Fruit fly (Drosophila melanogaster) whole organism, embryonic: ENCODE measurements around the gene MTPAP.
A peak's percentile ranks its signal among the peaks of the same experiment; 100 is the strongest.

Experiments
- Atf6 ChIP-seq: fragments of 200-800 bp; sonication (Bioruptor generic); IDR thresholded peaks from 2 replicates; pipeline ENCODE4 v1.3.6; 2022; ENCODE audit warnings: missing biosample characterization, missing genetic modification characterization
- BEAF-32 ChIP-seq: fragments of 200-800 bp; sonication (Bioruptor generic); optimal IDR thresholded peaks from 3 replicates; lab custom pipeline; 2017; ENCODE audit warnings: missing biosample characterization, missing genetic modification characterization, mild to moderate bottlenecking, moderate library complexity, missing genetic modification reagents
- Bgb ChIP-seq: fragments of 200-800 bp; sonication (Bioruptor generic); IDR thresholded peaks from 2 replicates; pipeline ENCODE4 v1.3.6; 2022; ENCODE audit warnings: missing biosample characterization, missing genetic modification characterization; ENCODE audit not compliant: partially characterized antibody
- CG10565 ChIP-seq: fragments of 200-800 bp; sonication (Bioruptor generic); optimal IDR thresholded peaks from 3 replicates; lab custom pipeline; 2016; ENCODE audit warnings: missing biosample characterization, mild to moderate bottlenecking, missing genetic modification characterization
- CG10654 ChIP-seq: fragments of 200-800 bp; sonication (Bioruptor generic); optimal IDR thresholded peaks from 2 replicates; lab custom pipeline; 2016; ENCODE audit warnings: missing biosample characterization, missing genetic modification characterization
- CG11560 ChIP-seq: fragments of 200-800 bp; sonication (Bioruptor generic); IDR thresholded peaks from 3 replicates; pipeline ENCODE4 v1.3.6; 2022; ENCODE audit warnings: missing biosample characterization, missing genetic modification characterization
- CG12104 ChIP-seq: fragments of 200-800 bp; sonication (Bioruptor generic); optimal IDR thresholded peaks from 3 replicates; lab custom pipeline; 2016; ENCODE audit warnings: missing biosample characterization, missing genetic modification characterization
- CG12769 ChIP-seq: fragments of 200-800 bp; sonication (Bioruptor generic); optimal IDR thresholded peaks from 2 replicates; lab custom pipeline; 2019; ENCODE audit warnings: missing biosample characterization, mild to moderate bottlenecking, missing genetic modification characterization, moderate library complexity
- CG14050 ChIP-seq: fragments of 200-800 bp; sonication (Bioruptor generic); IDR thresholded peaks from 3 replicates; pipeline ENCODE4 v1.3.6; 2022; ENCODE audit warnings: missing biosample characterization, missing genetic modification characterization
- CG14441 ChIP-seq: fragments of 200-800 bp; sonication (Bioruptor generic); IDR thresholded peaks from 2 replicates; pipeline ENCODE4 v1.3.6; 2022; ENCODE audit warnings: missing biosample characterization, missing genetic modification characterization
- CG14710 ChIP-seq: fragments of 200-800 bp; sonication (Bioruptor generic); optimal IDR thresholded peaks from 3 replicates; lab custom pipeline; 2019; ENCODE audit warnings: missing biosample characterization, mild to moderate bottlenecking, missing genetic modification characterization, moderate library complexity
- CG15011 ChIP-seq: fragments of 200-800 bp; sonication (Bioruptor generic); optimal IDR thresholded peaks from 3 replicates; lab custom pipeline; 2018; ENCODE audit warnings: missing biosample characterization, mild to moderate bottlenecking, missing genetic modification characterization
- CG17359 ChIP-seq: fragments of 200-800 bp; sonication (Bioruptor generic); optimal IDR thresholded peaks from 3 replicates; lab custom pipeline; 2018; ENCODE audit warnings: missing biosample characterization, mild to moderate bottlenecking, missing genetic modification characterization, moderate library complexity
- CG17385 ChIP-seq: fragments of 200-800 bp; sonication (Bioruptor generic); optimal IDR thresholded peaks from 3 replicates; lab custom pipeline; 2018; ENCODE audit warnings: missing biosample characterization, mild to moderate bottlenecking, missing genetic modification characterization
- CG3281 ChIP-seq: fragments of 200-800 bp; sonication (Bioruptor generic); optimal IDR thresholded peaks from 3 replicates; lab custom pipeline; 2017; ENCODE audit warnings: missing biosample characterization, mild to moderate bottlenecking, missing genetic modification characterization
- CG4730 ChIP-seq: fragments of 200-800 bp; sonication (Bioruptor generic); IDR thresholded peaks from 2 replicates; pipeline ENCODE4 v1.3.6; 2022; ENCODE audit warnings: missing biosample characterization, missing genetic modification characterization
- CG7786 ChIP-seq: fragments of 200-800 bp; sonication (Bioruptor generic); optimal IDR thresholded peaks from 2 replicates; lab custom pipeline; 2016; ENCODE audit warnings: missing biosample characterization, missing genetic modification characterization
- CG8944 ChIP-seq: fragments of 200-800 bp; sonication (Bioruptor generic); optimal IDR thresholded peaks from 3 replicates; lab custom pipeline; 2016; ENCODE audit warnings: missing biosample characterization, missing genetic modification characterization
- Chrac-16 ChIP-seq: fragments of 200-800 bp; sonication (Bioruptor generic); optimal IDR thresholded peaks from 3 replicates; lab custom pipeline; 2016; ENCODE audit warnings: missing biosample characterization, missing genetic modification characterization
- Deaf1 ChIP-seq: fragments of 200-800 bp; optimal IDR thresholded peaks from 3 replicates; lab custom pipeline; 2019; ENCODE audit warnings: missing biosample characterization, mild to moderate bottlenecking, missing genetic modification characterization, moderate library complexity
- Dip3 ChIP-seq: fragments of 200-800 bp; sonication (Bioruptor generic); optimal IDR thresholded peaks from 3 replicates; lab custom pipeline; 2016; ENCODE audit warnings: missing biosample characterization, missing genetic modification characterization
- Drgx ChIP-seq: fragments of 200-800 bp; sonication (Bioruptor generic); IDR thresholded peaks from 2 replicates; pipeline ENCODE4 v1.3.6; 2022; ENCODE audit warnings: missing biosample characterization, missing genetic modification characterization
- Fer1 ChIP-seq: fragments of 200-800 bp; sonication (Bioruptor generic); optimal IDR thresholded peaks from 2 replicates; lab custom pipeline; 2017; ENCODE audit warnings: missing biosample characterization, mild to moderate bottlenecking, missing genetic modification characterization
- Fer3 ChIP-seq: fragments of 200-800 bp; sonication (Bioruptor generic); optimal IDR thresholded peaks from 2 replicates; lab custom pipeline; 2018; ENCODE audit warnings: missing biosample characterization, mild to moderate bottlenecking, missing genetic modification characterization, moderate library complexity
- Med ChIP-seq: fragments of 200-800 bp; sonication (Bioruptor generic); peaks from one replicate; lab custom pipeline; 2016; ENCODE audit warnings: missing biosample characterization, missing genetic modification characterization, mild to moderate bottlenecking, inconsistent platforms, moderate library complexity
- Myb ChIP-seq: fragments of 200-800 bp; sonication (Bioruptor generic); optimal IDR thresholded peaks from 2 replicates; lab custom pipeline; 2016; ENCODE audit warnings: missing biosample characterization, missing genetic modification characterization
- Oaz ChIP-seq: fragments of 200-800 bp; sonication (Bioruptor generic); IDR thresholded peaks from 2 replicates; pipeline ENCODE4 v1.3.6; 2022; ENCODE audit warnings: missing biosample characterization, missing genetic modification characterization
- Vsx1 ChIP-seq: fragments of 200-800 bp; sonication (Bioruptor generic); optimal IDR thresholded peaks from 2 replicates; lab custom pipeline; 2017; ENCODE audit warnings: missing biosample characterization, mild to moderate bottlenecking, missing genetic modification characterization, missing genetic modification reagents
- Xrp1 ChIP-seq: fragments of 200-800 bp; sonication (Bioruptor generic); IDR thresholded peaks from 2 replicates; pipeline ENCODE4 v1.3.6; 2022; ENCODE audit warnings: missing biosample characterization, missing genetic modification characterization
- amos ChIP-seq: fragments of 200-800 bp; sonication (Bioruptor generic); IDR thresholded peaks from 2 replicates; pipeline ENCODE4 v1.3.6; 2022; ENCODE audit warnings: missing biosample characterization, missing genetic modification characterization; ENCODE audit not compliant: partially characterized antibody
- bab2 ChIP-seq: fragments of 200-800 bp; sonication (Bioruptor generic); optimal IDR thresholded peaks from 2 replicates; lab custom pipeline; 2016; ENCODE audit warnings: missing biosample characterization, missing genetic modification characterization
- bowl ChIP-seq: fragments of 200-800 bp; sonication (Bioruptor generic); IDR thresholded peaks from 2 replicates; pipeline ENCODE4 v1.3.6; 2022; ENCODE audit warnings: missing biosample characterization, missing genetic modification characterization
- dati ChIP-seq: fragments of 200-800 bp; sonication (Bioruptor generic); IDR thresholded peaks from 2 replicates; pipeline ENCODE4 v1.3.6; 2022; ENCODE audit warnings: missing biosample characterization, missing genetic modification characterization
- disco-r ChIP-seq: fragments of 200-800 bp; sonication (Bioruptor generic); optimal IDR thresholded peaks from 2 replicates; lab custom pipeline; 2016; ENCODE audit warnings: missing biosample characterization, missing genetic modification characterization
- dpn ChIP-seq, 2 experiments: fragments of 200-800 bp; sonication (Bioruptor generic); optimal IDR thresholded peaks; 3 replicates each; lab custom pipeline; 2016; ENCODE audit warnings: missing biosample characterization in 2 of 2, missing genetic modification characterization in 2 of 2
- dysf ChIP-seq: fragments of 200-800 bp; sonication (Bioruptor generic); IDR thresholded peaks from 3 replicates; pipeline ENCODE4 v1.3.6; 2022; ENCODE audit warnings: missing biosample characterization, missing genetic modification characterization
- gem ChIP-seq: fragments of 200-800 bp; sonication (Bioruptor generic); optimal IDR thresholded peaks from 2 replicates; lab custom pipeline; 2019; ENCODE audit warnings: missing biosample characterization, mild to moderate bottlenecking, missing genetic modification characterization, moderate library complexity
- grau ChIP-seq: fragments of 200-800 bp; optimal IDR thresholded peaks from 3 replicates; lab custom pipeline; 2019; ENCODE audit warnings: missing biosample characterization, mild to moderate bottlenecking, missing genetic modification characterization, moderate library complexity
- insv ChIP-seq, 2 experiments: fragments of 200-800 bp; sonication (Bioruptor generic); optimal IDR thresholded peaks; 3 replicates each; lab custom pipeline; 2016 to 2018; ENCODE audit warnings: missing biosample characterization in 2 of 2, missing genetic modification characterization in 2 of 2
- lbe ChIP-seq: fragments of 200-800 bp; sonication (Bioruptor generic); optimal IDR thresholded peaks from 2 replicates; lab custom pipeline; 2016; ENCODE audit warnings: missing biosample characterization, mild to moderate bottlenecking, missing genetic modification characterization
- pfk ChIP-seq: fragments of 200-800 bp; sonication (Bioruptor generic); optimal IDR thresholded peaks from 2 replicates; lab custom pipeline; 2018; ENCODE audit warnings: missing biosample characterization, mild to moderate bottlenecking, missing genetic modification characterization, moderate library complexity
- psq ChIP-seq: fragments of 200-800 bp; sonication (Bioruptor generic); optimal IDR thresholded peaks from 2 replicates; lab custom pipeline; 2017; ENCODE audit warnings: missing biosample characterization, missing genetic modification characterization
- repo ChIP-seq: fragments of 200-800 bp; sonication (Bioruptor generic); optimal IDR thresholded peaks from 2 replicates; lab custom pipeline; 2016; ENCODE audit warnings: missing biosample characterization, missing genetic modification characterization
- sens ChIP-seq: fragments of 200-800 bp; sonication (Bioruptor generic); peaks from one replicate; lab custom pipeline; 2016; ENCODE audit warnings: missing biosample characterization, missing genetic modification characterization
- tap ChIP-seq: fragments of 200-800 bp; optimal IDR thresholded peaks from 3 replicates; lab custom pipeline; 2019; ENCODE audit warnings: missing biosample characterization, mild to moderate bottlenecking, missing genetic modification characterization, moderate library complexity
- unpg ChIP-seq: fragments of 200-800 bp; sonication (Bioruptor generic); optimal IDR thresholded peaks from 3 replicates; lab custom pipeline; 2018; ENCODE audit warnings: missing biosample characterization, mild to moderate bottlenecking, missing genetic modification characterization, moderate library complexity
- vvl ChIP-seq: fragments of 200-800 bp; sonication (Bioruptor generic); IDR thresholded peaks from 2 replicates; pipeline ENCODE4 v1.3.6; 2022; ENCODE audit warnings: missing biosample characterization, missing genetic modification characterization
- zfh1 ChIP-seq: fragments of 200-800 bp; sonication (Bioruptor generic); IDR thresholded peaks from 3 replicates; pipeline ENCODE4 v1.3.6; 2022; ENCODE audit warnings: missing biosample characterization, missing genetic modification characterization
- zfh2 ChIP-seq: fragments of 200-800 bp; sonication (Bioruptor generic); optimal IDR thresholded peaks from 2 replicates; lab custom pipeline; 2016; ENCODE audit warnings: missing biosample characterization, missing genetic modification characterization

The MTPAP gene

dm6 chrX:1341944-1342392 is 7.2 kb downstream of the MTPAP start, which contains the start of gene Naa30A (continued):
- TF ChIP-seq CG7786 (GFP tag; lab: Kevin White, UChicago), result no peak
- no peak for TF ChIP-seq Xrp1 (GFP tag; lab: Robert Waterston, UW)
- no peak for TF ChIP-seq bab2 (GFP tag; lab: Kevin White, UChicago)
- no peak for TF ChIP-seq CG14441 (GFP tag; lab: Robert Waterston, UW)
- no peak for TF ChIP-seq Vsx1 (GFP tag; lab: Kevin White, UChicago)
- no peak for TF ChIP-seq pfk
- no peak for TF ChIP-seq tap (tag; lab: Kevin White, UChicago)
- no peak for TF ChIP-seq CG12104 (GFP tag; lab: Kevin White, UChicago)
- no peak for TF ChIP-seq lbe (GFP tag; lab: Kevin White, UChicago)
- peak; percentile 7 for TF ChIP-seq CG3281 (GFP tag; lab: Kevin White, UChicago)
- TF ChIP-seq bowl, result no peak
- no peak for TF ChIP-seq CG17359 (tag; lab: Kevin White, UChicago)
- TF ChIP-seq CG11560 (tag; lab: Robert Waterston, UW), result peak; percentile 26; the same call in 1 of the 3 replicates
- no peak for TF ChIP-seq psq (GFP tag; lab: Kevin White, UChicago)
- no peak for TF ChIP-seq insv (GFP tag; optimal IDR thresholded peaks at IDR 0.05; lab: Kevin White, UChicago)
- TF ChIP-seq repo (GFP tag; lab: Kevin White, UChicago), result no peak
- TF ChIP-seq CG14710 (tag; lab: Kevin White, UChicago), result peak; percentile 40
- TF ChIP-seq CG14050 (GFP tag; lab: Robert Waterston, UW), result no peak
- peak; percentile 96 for TF ChIP-seq Bgb (GFP tag; lab: Robert Waterston, UW)

- TF ChIP-seq sens (GFP tag; lab: Kevin White, UChicago), result peak; percentile 57
- TF ChIP-seq Myb (GFP tag; lab: Kevin White, UChicago), result peak; percentile 41
- peak; percentile 82 for TF ChIP-seq CG17385 (GFP tag; lab: Kevin White, UChicago)
- TF ChIP-seq Fer3 (tag; lab: Kevin White, UChicago), result no peak
- no peak for TF ChIP-seq dati (GFP tag; lab: Robert Waterston, UW)
- peak; percentile 59 for TF ChIP-seq grau (tag; lab: Kevin White, UChicago)
- TF ChIP-seq, all 482 proteins: peak for 4
Measured at dm6 chrX:1341528-1341927, 7.6 kb downstream of the MTPAP start, which contains the start of gene CG11409. Gene CG11409 (minus strand): TSS chrX:1341587.

dm6 chrX:1337998-1338397 is 11.2 kb downstream of the MTPAP start:
- TF ChIP-seq amos (GFP tag; lab: Robert Waterston, UW) (no peak), Med (GFP tag; lab: Kevin White, UChicago) (peak; percentile 43), vvl (GFP tag; lab: Robert Waterston, UW) (peak; percentile 6; the same call in 1 of the 2 replicates), CG12769 (peak; percentile 21), Fer1 (GFP tag; lab: Kevin White, UChicago) (no peak), Atf6 (GFP tag; lab: Robert Waterston, UW) (no peak), CG8944 (GFP tag; lab: Kevin White, UChicago) (no peak), gem (tag; lab: Kevin White, UChicago) (no peak), Drgx (GFP tag; lab: Robert Waterston, UW) (peak; percentile 31; the same call in 1 of the 2 replicates), dpn (GFP tag; optimal IDR thresholded peaks at IDR 0.05; lab: Kevin White, UChicago) (no peak), CG4730 (GFP tag; lab: Robert Waterston, UW) (no peak), zfh2 (GFP tag; lab: Kevin White, UChicago) (no peak), Chrac-16 (GFP tag; lab: Kevin White, UChicago) (no peak), unpg (GFP tag; lab: Kevin White, UChicago) (no peak), dysf (GFP tag; lab: Robert Waterston, UW) (no peak), Deaf1 (tag; lab: Kevin White, UChicago) (peak; percentile 63), Oaz (GFP tag; lab: Robert Waterston, UW) (no peak), disco-r (GFP tag; lab: Kevin White, UChicago) (no peak), CG10654 (no peak), zfh1 (GFP tag; lab: Robert Waterston, UW) (no peak), CG10565 (GFP tag; lab: Kevin White, UChicago) (no peak), CG14710 (tag; lab: Kevin White, UChicago) (no peak), CG15011 (no peak), BEAF-32 (no peak), Dip3 (no peak)
